Worm (Caenorhabditis elegans) whole organism, late embryonic: Measurements from ENCODE around the gene B0244.17.

Source experiments
- ama-1 ChIP-seq: fragments of 150-350 bp; optimal IDR thresholded peaks from 2 replicates; lab custom pipeline; 2014
- ceh-14 ChIP-seq: sonication (generic microtip); optimal IDR thresholded peaks from 2 replicates; lab custom pipeline; 2016; ENCODE audit warnings: missing genotype, missing genetic modification characterization, missing compliant biosample characterization
- dve-1 ChIP-seq: sonication (generic microtip); optimal IDR thresholded peaks from 2 replicates; lab custom pipeline; 2017; ENCODE audit warnings: antibody characterized with exemption, mild to moderate bottlenecking, missing genetic modification characterization, missing compliant biosample characterization
- ets-4 ChIP-seq: sonication (generic microtip); optimal IDR thresholded peaks from 2 replicates; lab custom pipeline; 2016; ENCODE audit warnings: missing genetic modification characterization, missing compliant biosample characterization
- gmeb-2 ChIP-seq: sonication (generic microtip); optimal IDR thresholded peaks from 2 replicates; lab custom pipeline; 2016; ENCODE audit warnings: missing genetic modification characterization, inconsistent platforms, missing compliant biosample characterization
- hlh-30 ChIP-seq: sonication (generic microtip); optimal IDR thresholded peaks from 2 replicates; lab custom pipeline; 2017; ENCODE audit warnings: antibody characterized with exemption, missing genetic modification characterization, missing compliant biosample characterization; ENCODE audit not compliant: insufficient read depth
- lin-11 ChIP-seq: fragments of 200-800 bp; sonication (Bioruptor generic); optimal IDR thresholded peaks from 2 replicates; lab custom pipeline; 2018; ENCODE audit warnings: mild to moderate bottlenecking, missing genetic modification characterization, missing compliant biosample characterization
- nfya-1 ChIP-seq: sonication (generic microtip); optimal IDR thresholded peaks from 2 replicates; lab custom pipeline; 2017; ENCODE audit warnings: missing genetic modification characterization, mild to moderate bottlenecking, missing compliant biosample characterization, antibody characterized with exemption, moderate library complexity
- odd-2 ChIP-seq: sonication (generic microtip); optimal IDR thresholded peaks from 2 replicates; lab custom pipeline; 2017; ENCODE audit warnings: antibody characterized with exemption, mild to moderate bottlenecking, missing genetic modification characterization, missing compliant biosample characterization
- pag-3 ChIP-seq: sonication (generic microtip); optimal IDR thresholded peaks from 2 replicates; lab custom pipeline; 2016; ENCODE audit warnings: missing compliant biosample characterization, missing genetic modification characterization, borderline replicate concordance
- sox-2 ChIP-seq: fragments of 200-800 bp; sonication (Bioruptor generic); IDR thresholded peaks from 2 replicates; pipeline ENCODE4 v1.3.6; 2022; ENCODE audit warnings: missing genetic modification reagents, missing genetic modification characterization, missing compliant biosample characterization
- unc-42 ChIP-seq: sonication (generic microtip); optimal IDR thresholded peaks from 2 replicates; lab custom pipeline; 2016; ENCODE audit warnings: missing genotype, missing genetic modification characterization, missing compliant biosample characterization
- unc-86 ChIP-seq: sonication (generic microtip); optimal IDR thresholded peaks from 2 replicates; lab custom pipeline; 2016; ENCODE audit warnings: missing genetic modification characterization, missing compliant biosample characterization
- zip-5 ChIP-seq: sonication (generic microtip); optimal IDR thresholded peaks from 2 replicates; lab custom pipeline; 2016; ENCODE audit warnings: missing genetic modification characterization, missing compliant biosample characterization

DNA sequence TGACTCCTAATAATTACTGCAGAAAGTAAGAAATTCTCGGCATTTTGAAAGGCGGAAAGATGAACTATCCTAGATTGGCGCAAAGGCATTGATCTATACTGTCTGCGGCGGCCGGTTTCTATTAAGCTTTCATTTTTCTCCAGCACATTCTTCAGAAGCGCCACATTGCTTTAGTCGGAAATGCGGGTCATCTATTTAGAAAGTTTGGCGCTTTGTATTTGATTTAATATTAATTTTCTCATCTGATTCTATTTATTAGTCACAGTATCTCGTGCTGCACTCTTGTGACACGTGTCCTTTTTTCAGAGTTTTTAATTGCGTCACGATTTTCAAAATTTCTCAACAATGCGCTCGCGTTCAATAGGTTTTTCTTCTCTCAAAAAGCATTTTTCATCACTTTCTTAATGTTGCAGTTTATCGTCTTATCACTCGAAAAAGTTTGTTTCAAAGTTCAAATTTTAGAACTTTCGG lies 18.0 kb upstream of the B0244.17 start:
- TF ChIP-seq nfya-1 (no peak), zip-5 (tag; lab: Kevin White, UChicago) (no peak), lin-11 (tag; lab: Kevin White, UChicago) (no peak), ceh-14 (no peak), gmeb-2 (no peak), dve-1 (tag; lab: Kevin White, UChicago) (no peak), sox-2 (no peak), hlh-30 (tag; lab: Kevin White, UChicago) (no peak), pag-3 (tag; lab: Kevin White, UChicago) (no peak), ets-4 (tag; lab: Kevin White, UChicago) (no peak), ama-1 (lab: Kevin White, UChicago) (no peak), unc-86 (tag; lab: Kevin White, UChicago) (no peak), odd-2 (tag; lab: Kevin White, UChicago) (no peak), unc-42 (tag; lab: Kevin White, UChicago) (no peak)
